Worm (Caenorhabditis elegans) whole organism, young adult: ENCODE measurements around the gene nhr-203.

Experiments
- F39B2.1 ChIP-seq: fragments of 200-800 bp; sonication (Bioruptor generic); IDR thresholded peaks from 2 replicates; pipeline ENCODE4 v1.3.6; 2022; ENCODE audit warnings: missing genetic modification reagents, missing genetic modification characterization, missing compliant biosample characterization
- K11D2.4 ChIP-seq: fragments of 200-800 bp; sonication (Bioruptor generic); IDR thresholded peaks from 2 replicates; pipeline ENCODE4 v1.3.6; 2022; ENCODE audit warnings: missing genetic modification reagents, missing genetic modification characterization, missing compliant biosample characterization
- hlh-12 ChIP-seq: sonication (generic microtip); optimal IDR thresholded peaks from 2 replicates; lab custom pipeline; 2016; ENCODE audit warnings: missing genetic modification characterization, missing compliant biosample characterization
- rec-8 ChIP-seq, 2 experiments: sonication (generic microtip); optimal IDR thresholded peaks; 2 replicates each; lab custom pipeline; 2016; ENCODE audit warnings: mild to moderate bottlenecking in 2 of 2, missing genetic modification characterization in 2 of 2, missing genetic modification reagents in 2 of 2, missing genotype in 2 of 2, missing biosample characterization in 1 of 2, missing compliant biosample characterization in 1 of 2, moderate library complexity in 1 of 2
- snpc-1.3 ChIP-seq: sonication (generic microtip); optimal IDR thresholded peaks from 2 replicates; lab custom pipeline; 2017; ENCODE audit warnings: missing genetic modification characterization, mild to moderate bottlenecking, missing compliant biosample characterization, antibody characterized with exemption, moderate library complexity, missing genotype, missing genetic modification reagents; ENCODE audit not compliant: insufficient read depth

DNA sequence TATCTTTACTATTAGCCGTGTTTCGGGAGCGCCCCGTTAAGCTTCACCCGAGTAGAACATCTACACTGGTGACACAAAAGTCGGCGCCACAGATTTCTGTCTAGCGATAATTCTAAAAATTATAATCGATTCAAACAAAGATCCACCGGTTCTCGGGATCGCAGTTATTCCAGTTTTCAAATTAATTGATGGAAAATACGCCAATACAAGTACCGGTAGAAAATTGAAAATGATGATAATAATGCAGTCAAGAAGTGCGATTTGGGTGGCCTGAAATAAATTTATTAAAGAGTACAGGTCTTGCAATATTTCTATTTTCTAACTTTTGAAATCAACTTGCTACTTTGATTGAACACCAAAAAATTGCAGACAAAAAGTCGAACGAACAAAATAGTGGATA is 7.9 kb downstream of the nhr-203 start:
- TF ChIP-seq hlh-12 (tag; lab: Kevin White, UChicago) (no peak), F39B2.1 (GFP tag; lab: Robert Waterston, UW) (no peak), rec-8 (tag; optimal IDR thresholded peaks at IDR 0.05; lab: Kevin White, UChicago) (no peak), K11D2.4 (no peak), snpc-1.3 (tag; lab: Kevin White, UChicago) (no peak)
